Worm (Caenorhabditis elegans) whole organism, mixed stage, embryonic: Measurements from ENCODE around the gene srt-63.

ENCODE experiments used
- M03D4.4 ChIP-seq: sonication (generic microtip); optimal IDR thresholded peaks from 2 replicates; lab custom pipeline; 2017; ENCODE audit warnings: mild to moderate bottlenecking, missing genetic modification characterization, missing compliant biosample characterization
- bed-3 ChIP-seq: fragments of 200-800 bp; sonication (Bioruptor generic); optimal IDR thresholded peaks from 3 replicates; lab custom pipeline; 2018; ENCODE audit warnings: mild to moderate bottlenecking, missing genetic modification characterization, moderate library complexity, missing compliant biosample characterization
- blmp-1 ChIP-seq: fragments of 150-350 bp; optimal IDR thresholded peaks from 2 replicates; lab custom pipeline; 2014; ENCODE audit warnings: missing biosample characterization, missing genetic modification characterization
- ceh-39 ChIP-seq: fragments of 150-350 bp; optimal IDR thresholded peaks from 2 replicates; lab custom pipeline; 2014; ENCODE audit warnings: missing biosample characterization, missing genetic modification characterization
- ceh-43 ChIP-seq: fragments of 200-800 bp; sonication (Bioruptor generic); optimal IDR thresholded peaks from 2 replicates; lab custom pipeline; 2018; ENCODE audit warnings: mild to moderate bottlenecking, missing genetic modification characterization, moderate library complexity, missing compliant biosample characterization
- ceh-83 ChIP-seq: fragments of 200-800 bp; sonication (Bioruptor generic); optimal IDR thresholded peaks from 2 replicates; lab custom pipeline; 2018; ENCODE audit warnings: mild to moderate bottlenecking, missing genetic modification characterization, missing compliant biosample characterization
- ces-1 ChIP-seq: fragments of 150-350 bp; optimal IDR thresholded peaks from 2 replicates; lab custom pipeline; 2014; ENCODE audit warnings: missing biosample characterization, missing genetic modification reagents, missing genetic modification characterization
- cnd-1 ChIP-seq: fragments of 200-800 bp; sonication (Bioruptor generic); optimal IDR thresholded peaks from 2 replicates; lab custom pipeline; 2018; ENCODE audit warnings: mild to moderate bottlenecking, missing genetic modification characterization, missing compliant biosample characterization
- elt-1 ChIP-seq: sonication (generic microtip); optimal IDR thresholded peaks from 2 replicates; lab custom pipeline; 2017; ENCODE audit warnings: missing genetic modification characterization, mild to moderate bottlenecking, missing compliant biosample characterization, antibody characterized with exemption, moderate library complexity, borderline replicate concordance; ENCODE audit not compliant: insufficient read depth
- elt-3 ChIP-seq: fragments of 150-350 bp; optimal IDR thresholded peaks from 2 replicates; lab custom pipeline; 2014; ENCODE audit warnings: missing biosample characterization, missing genetic modification characterization
- flh-1 ChIP-seq: fragments of 200-800 bp; sonication (Bioruptor generic); optimal IDR thresholded peaks from 2 replicates; lab custom pipeline; 2018; ENCODE audit warnings: mild to moderate bottlenecking, missing genetic modification characterization, moderate library complexity, missing compliant biosample characterization
- hlh-1 ChIP-seq: fragments of 150-350 bp; optimal IDR thresholded peaks from 2 replicates; lab custom pipeline; 2014; ENCODE audit warnings: missing biosample characterization, missing genetic modification reagents, missing genetic modification characterization
- lin-13 ChIP-seq: fragments of 150-350 bp; optimal IDR thresholded peaks from 2 replicates; lab custom pipeline; 2014; ENCODE audit warnings: missing biosample characterization, missing genetic modification characterization
- lin-32 ChIP-seq: fragments of 200-800 bp; sonication (Bioruptor generic); optimal IDR thresholded peaks from 2 replicates; lab custom pipeline; 2018; ENCODE audit warnings: mild to moderate bottlenecking, missing genetic modification characterization, missing compliant biosample characterization
- lsy-2 ChIP-seq: fragments of 150-350 bp; optimal IDR thresholded peaks from 2 replicates; lab custom pipeline; 2014; ENCODE audit warnings: missing biosample characterization, missing genetic modification characterization
- mab-5 ChIP-seq: fragments of 150-350 bp; optimal IDR thresholded peaks from 2 replicates; lab custom pipeline; 2014; ENCODE audit warnings: missing biosample characterization, missing genetic modification characterization
- mep-1 ChIP-seq: fragments of 150-350 bp; optimal IDR thresholded peaks from 2 replicates; lab custom pipeline; 2017; ENCODE audit warnings: missing biosample characterization, missing genetic modification reagents, missing genetic modification characterization, inconsistent platforms
- nhr-12 ChIP-seq: fragments of 150-350 bp; optimal IDR thresholded peaks from 2 replicates; lab custom pipeline; 2014; ENCODE audit warnings: missing biosample characterization, missing genetic modification characterization
- nhr-237 ChIP-seq: fragments of 150-350 bp; optimal IDR thresholded peaks from 2 replicates; lab custom pipeline; 2014; ENCODE audit warnings: missing biosample characterization, missing genetic modification characterization
- nhr-28 ChIP-seq: fragments of 150-350 bp; optimal IDR thresholded peaks from 2 replicates; lab custom pipeline; 2014; ENCODE audit warnings: missing biosample characterization, missing genetic modification characterization
- nhr-76 ChIP-seq: sonication (generic microtip); optimal IDR thresholded peaks from 2 replicates; lab custom pipeline; 2017; ENCODE audit warnings: missing biosample characterization, missing genetic modification characterization
- pha-4 ChIP-seq: fragments of 150-350 bp; optimal IDR thresholded peaks from 2 replicates; lab custom pipeline; 2018; ENCODE audit warnings: missing biosample characterization, missing genetic modification reagents, missing genetic modification characterization
- sem-2 ChIP-seq: fragments of 200-800 bp; sonication (Bioruptor generic); optimal IDR thresholded peaks from 2 replicates; lab custom pipeline; 2018; ENCODE audit warnings: mild to moderate bottlenecking, missing genetic modification characterization, missing compliant biosample characterization
- snpc-4 ChIP-seq: fragments of 150-350 bp; optimal IDR thresholded peaks from 2 replicates; lab custom pipeline; 2014; ENCODE audit warnings: missing biosample characterization, missing genetic modification characterization
- tbx-8 ChIP-seq: fragments of 200-800 bp; sonication (Bioruptor generic); optimal IDR thresholded peaks from 2 replicates; lab custom pipeline; 2018; ENCODE audit warnings: mild to moderate bottlenecking, missing genetic modification characterization, moderate library complexity, missing compliant biosample characterization
- unc-120 ChIP-seq: sonication (generic microtip); optimal IDR thresholded peaks from 2 replicates; lab custom pipeline; 2017; ENCODE audit warnings: missing genetic modification characterization, missing compliant biosample characterization; ENCODE audit not compliant: poor library complexity, severe bottlenecking
- unc-39 ChIP-seq: fragments of 150-350 bp; optimal IDR thresholded peaks from 2 replicates; lab custom pipeline; 2014; ENCODE audit warnings: missing biosample characterization, missing genetic modification characterization
- unc-62 ChIP-seq: fragments of 150-350 bp; optimal IDR thresholded peaks from 2 replicates; lab custom pipeline; 2014; ENCODE audit warnings: missing biosample characterization, missing genetic modification reagents, missing genetic modification characterization
- zip-8 ChIP-seq: fragments of 150-350 bp; optimal IDR thresholded peaks from 2 replicates; lab custom pipeline; 2014; ENCODE audit warnings: missing biosample characterization, missing genetic modification characterization

srt-63 gene

DNA sequence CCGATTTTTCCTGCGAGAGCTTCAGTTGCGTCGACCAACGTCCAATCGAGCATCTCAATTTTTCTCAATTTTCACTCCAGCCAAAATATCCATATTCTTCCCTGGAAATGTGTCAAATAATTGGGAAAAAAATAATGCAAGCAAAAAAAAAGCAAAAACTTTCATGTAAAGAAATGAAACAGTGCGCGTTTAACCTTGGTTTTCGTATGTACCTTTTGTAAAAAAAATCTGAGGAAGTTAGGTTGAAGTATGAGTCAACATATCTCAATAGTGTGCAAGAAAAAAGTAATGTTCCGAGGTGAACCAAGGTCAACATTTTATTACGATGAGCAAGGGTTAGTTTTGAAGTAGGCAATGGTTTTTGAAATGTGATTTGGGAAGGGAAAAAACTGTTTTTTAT, 5.8 kb downstream of the srt-63 start, which contains the start of gene T28A11.13:
Gene T28A11.13 (minus strand): TSS at position 101 of the 400 bp plus-strand sequence.
- no peak for TF ChIP-seq ceh-43 (GFP tag; lab: Kevin White, UChicago)
- TF ChIP-seq lsy-2 (tag; lab: Kevin White, UChicago), result no peak
- no peak for TF ChIP-seq hlh-1 (tag; lab: Kevin White, UChicago)
- no peak for TF ChIP-seq sem-2 (GFP tag; lab: Kevin White, UChicago)
- no peak for TF ChIP-seq pha-4 (tag; lab: Kevin White, UChicago)
- no peak for TF ChIP-seq zip-8 (tag; lab: Kevin White, UChicago)
- no peak for TF ChIP-seq nhr-76
- no peak for TF ChIP-seq nhr-28 (tag; lab: Kevin White, UChicago)
- no peak for TF ChIP-seq nhr-12 (tag; lab: Kevin White, UChicago)
- TF ChIP-seq flh-1 (GFP tag; lab: Kevin White, UChicago), result no peak
- TF ChIP-seq ceh-39, result no peak
- TF ChIP-seq unc-120 (tag; lab: Kevin White, UChicago), result no peak
- no peak for TF ChIP-seq elt-1 (tag; lab: Kevin White, UChicago)
- TF ChIP-seq ceh-83 (GFP tag; lab: Kevin White, UChicago), result no peak
- TF ChIP-seq snpc-4 (tag; lab: Kevin White, UChicago), result no peak

DNA sequence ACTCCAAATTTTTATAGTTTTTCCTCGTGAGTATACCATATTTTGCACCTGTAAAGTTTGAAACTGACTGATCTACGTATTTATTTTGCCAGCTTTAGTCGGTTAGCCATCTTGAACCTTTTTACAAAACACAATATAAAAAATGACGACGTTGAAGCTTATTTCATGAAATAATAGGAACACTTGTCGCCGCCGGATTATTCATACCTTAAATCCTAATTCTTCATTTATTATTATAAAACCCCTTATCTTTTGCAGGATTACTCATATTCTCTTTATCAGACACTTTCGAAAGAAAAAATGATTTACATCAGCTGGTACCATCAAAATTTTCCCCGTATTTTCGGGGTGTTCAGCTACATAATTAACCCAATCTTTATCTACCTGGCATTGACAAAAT, 8.4 kb downstream of the srt-63 start, which contains the start of gene srj-8:
Gene srj-8 (plus strand): TSS at position 301 of the 400 bp plus-strand sequence.
- TF ChIP-seq ces-1 (GFP tag; lab: Kevin White, UChicago) (no peak), M03D4.4 (tag; lab: Kevin White, UChicago) (no peak), snpc-4 (tag; lab: Kevin White, UChicago) (no peak), cnd-1 (tag; lab: Kevin White, UChicago) (no peak), zip-8 (tag; lab: Kevin White, UChicago) (no peak), ceh-43 (GFP tag; lab: Kevin White, UChicago) (no peak), sem-2 (GFP tag; lab: Kevin White, UChicago) (no peak), blmp-1 (tag; lab: Kevin White, UChicago) (no peak), lsy-2 (tag; lab: Kevin White, UChicago) (no peak)
- TF ChIP-seq, all 35 proteins: peak for 0

DNA sequence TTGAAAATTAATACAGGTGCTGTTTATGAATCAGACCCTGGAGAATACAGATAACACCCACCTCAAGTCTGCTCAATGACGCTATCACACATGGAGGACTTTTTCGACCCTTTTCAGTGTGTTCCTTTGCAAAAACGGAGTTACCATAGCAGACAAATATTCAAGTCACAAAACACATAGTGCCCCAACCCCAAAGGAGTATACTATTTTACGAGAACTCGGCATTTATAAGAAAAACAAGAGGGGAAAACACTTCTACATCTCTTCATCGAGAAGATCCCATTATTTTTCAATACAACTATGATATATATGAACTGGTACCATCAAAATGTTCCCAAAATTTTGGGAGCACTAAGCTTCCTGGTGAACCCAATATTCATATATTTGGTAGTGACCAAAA, 11.2 kb downstream of the srt-63 start, which contains the start of gene srj-7:
Gene srj-7 (plus strand): TSS at position 301 of the 400 bp plus-strand sequence.
- TF ChIP-seq ceh-83 (GFP tag; lab: Kevin White, UChicago), result no peak
- no peak for TF ChIP-seq flh-1 (GFP tag; lab: Kevin White, UChicago)
- TF ChIP-seq blmp-1 (tag; lab: Kevin White, UChicago), result no peak
- TF ChIP-seq M03D4.4 (tag; lab: Kevin White, UChicago), result no peak
- no peak for TF ChIP-seq ceh-43 (GFP tag; lab: Kevin White, UChicago)
- TF ChIP-seq nhr-76, result no peak
- no peak for TF ChIP-seq tbx-8

DNA sequence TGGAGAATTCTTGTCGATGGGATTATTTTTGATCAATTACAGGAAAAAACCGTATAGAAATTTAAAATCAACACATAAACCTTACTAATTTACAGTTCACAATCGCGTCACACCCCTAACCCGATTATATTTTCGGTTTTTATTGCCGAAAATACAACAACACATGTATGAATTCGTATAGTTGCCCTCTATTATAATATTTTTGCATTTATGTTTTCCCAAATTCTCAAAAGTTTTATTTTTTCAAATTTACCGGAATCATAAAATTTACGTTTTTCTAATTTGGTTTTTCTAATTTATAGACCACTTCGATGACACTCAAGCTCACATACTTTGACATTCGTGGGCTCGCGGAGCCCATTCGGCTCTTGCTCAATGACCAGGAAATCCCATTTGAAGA, 13.0 kb downstream of the srt-63 start, which contains the start of gene gst-23:
Gene gst-23 (plus strand): TSS at position 301 of the 400 bp plus-strand sequence.
- TF ChIP-seq tbx-8, result no peak
- no peak for TF ChIP-seq blmp-1 (tag; lab: Kevin White, UChicago)
- TF ChIP-seq mep-1, result no peak
- no peak for TF ChIP-seq unc-39 (tag; lab: Kevin White, UChicago)
- TF ChIP-seq nhr-12 (tag; lab: Kevin White, UChicago), result no peak
- TF ChIP-seq bed-3, result no peak
- no peak for TF ChIP-seq ceh-39
- TF ChIP-seq pha-4 (tag; lab: Kevin White, UChicago), result no peak

ce11 chrV:3241175-3241574, 14.8 kb downstream of the srt-63 start, which contains the start of gene srj-11:
srj-11 (plus strand) TSS chrV:3241424.
- no peak for TF ChIP-seq nhr-237 (tag; lab: Kevin White, UChicago)

DNA sequence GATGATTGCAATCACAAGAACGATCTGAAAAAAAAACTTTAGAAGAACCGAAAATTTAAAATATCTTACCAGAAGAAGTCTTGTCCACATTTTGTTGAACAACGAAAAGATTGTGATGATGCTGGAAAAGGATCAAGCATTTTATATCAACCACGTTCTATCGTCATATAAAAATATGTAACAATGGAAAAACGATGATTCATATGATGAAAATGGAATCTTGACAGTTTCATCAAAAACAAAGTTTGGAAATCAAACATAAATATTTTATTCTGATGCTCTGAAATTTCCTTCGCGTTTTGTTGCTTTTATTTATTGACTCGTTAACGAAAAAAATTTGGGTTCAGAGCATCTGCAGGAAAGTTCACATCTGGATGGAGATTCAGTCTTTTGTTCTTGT, 19.3 kb downstream of the srt-63 start, which contains the start of the genes K08D9.9 and str-16:
Gene K08D9.9 (minus strand): TSS at position 101 of the 400 bp plus-strand sequence.
Gene str-16 (plus strand): TSS at position 266 of the 400 bp plus-strand sequence.
- TF ChIP-seq lin-13 (tag; lab: Kevin White, UChicago), result no peak
- TF ChIP-seq mep-1, result no peak
- TF ChIP-seq zip-8 (tag; lab: Kevin White, UChicago), result no peak
- TF ChIP-seq snpc-4 (tag; lab: Kevin White, UChicago), result no peak
- TF ChIP-seq blmp-1 (tag; lab: Kevin White, UChicago), result no peak
- no peak for TF ChIP-seq lin-32
- no peak for TF ChIP-seq unc-39 (tag; lab: Kevin White, UChicago)
- TF ChIP-seq cnd-1 (tag; lab: Kevin White, UChicago), result no peak
- TF ChIP-seq sem-2 (GFP tag; lab: Kevin White, UChicago), result no peak
- no peak for TF ChIP-seq elt-1 (tag; lab: Kevin White, UChicago)
- no peak for TF ChIP-seq tbx-8
- TF ChIP-seq elt-3 (tag; lab: Kevin White, UChicago), result no peak
- TF ChIP-seq mab-5 (tag; lab: Kevin White, UChicago), result no peak
- TF ChIP-seq unc-62, result no peak
- no peak for TF ChIP-seq lsy-2 (tag; lab: Kevin White, UChicago)
- no peak for TF ChIP-seq nhr-76
- TF ChIP-seq flh-1 (GFP tag; lab: Kevin White, UChicago), result no peak
- TF ChIP-seq nhr-12 (tag; lab: Kevin White, UChicago), result no peak
